Fruit fly (Drosophila melanogaster) whole organism, embryonic: ENCODE results near the gene Actbeta.

Source experiments
- Abd-B ChIP-seq: fragments of 200-800 bp; sonication (Bioruptor generic); optimal IDR thresholded peaks from 2 replicates; lab custom pipeline; 2018; ENCODE audit warnings: missing biosample characterization, mild to moderate bottlenecking, missing genetic modification characterization, moderate library complexity
- BtbVII ChIP-seq: fragments of 200-800 bp; sonication (Bioruptor generic); optimal IDR thresholded peaks from 3 replicates; lab custom pipeline; 2017; ENCODE audit warnings: missing biosample characterization, mild to moderate bottlenecking, missing genetic modification characterization
- CG10274 ChIP-seq: fragments of 200-800 bp; sonication (Bioruptor generic); optimal IDR thresholded peaks from 3 replicates; lab custom pipeline; 2017; ENCODE audit warnings: missing biosample characterization, mild to moderate bottlenecking, missing genetic modification characterization
- CG11085 ChIP-seq: fragments of 200-800 bp; sonication (Bioruptor generic); IDR thresholded peaks from 2 replicates; pipeline ENCODE4 v1.3.6; 2022; ENCODE audit warnings: missing biosample characterization, missing genetic modification characterization
- CG12219 ChIP-seq: fragments of 200-800 bp; sonication (Bioruptor generic); optimal IDR thresholded peaks from 3 replicates; lab custom pipeline; 2018; ENCODE audit warnings: missing biosample characterization, mild to moderate bottlenecking, missing genetic modification characterization
- CG12744 ChIP-seq: fragments of 200-800 bp; sonication (Bioruptor generic); optimal IDR thresholded peaks from 2 replicates; lab custom pipeline; 2016; ENCODE audit warnings: missing biosample characterization, missing genetic modification characterization
- CG12769 ChIP-seq: fragments of 200-800 bp; sonication (Bioruptor generic); optimal IDR thresholded peaks from 2 replicates; lab custom pipeline; 2019; ENCODE audit warnings: missing biosample characterization, mild to moderate bottlenecking, missing genetic modification characterization, moderate library complexity
- CG13123 ChIP-seq: fragments of 200-800 bp; sonication (Bioruptor generic); optimal IDR thresholded peaks from 2 replicates; lab custom pipeline; 2016; ENCODE audit warnings: missing biosample characterization, missing genetic modification characterization
- CG17186 ChIP-seq: fragments of 200-800 bp; sonication (Bioruptor generic); optimal IDR thresholded peaks from 3 replicates; lab custom pipeline; 2017; ENCODE audit warnings: missing biosample characterization, missing genetic modification reagents, missing genetic modification characterization
- CG17385 ChIP-seq: fragments of 200-800 bp; sonication (Bioruptor generic); optimal IDR thresholded peaks from 3 replicates; lab custom pipeline; 2018; ENCODE audit warnings: missing biosample characterization, mild to moderate bottlenecking, missing genetic modification characterization
- CG18476 ChIP-seq: fragments of 200-800 bp; sonication (Bioruptor generic); optimal IDR thresholded peaks from 2 replicates; lab custom pipeline; 2016; ENCODE audit warnings: missing biosample characterization, mild to moderate bottlenecking, missing genetic modification characterization
- CG31441 ChIP-seq: fragments of 200-800 bp; sonication (Bioruptor generic); IDR thresholded peaks from 2 replicates; pipeline ENCODE4 v1.3.6; 2022; ENCODE audit warnings: missing biosample characterization, missing genetic modification characterization
- CG32767 ChIP-seq: fragments of 200-800 bp; sonication (Bioruptor generic); IDR thresholded peaks from 2 replicates; pipeline ENCODE4 v1.3.6; 2022; ENCODE audit warnings: missing biosample characterization, missing genetic modification characterization
- CG4424 ChIP-seq: fragments of 200-800 bp; sonication (Bioruptor generic); optimal IDR thresholded peaks from 3 replicates; lab custom pipeline; 2016; ENCODE audit warnings: missing biosample characterization, missing genetic modification characterization
- CG9797 ChIP-seq: fragments of 200-800 bp; sonication (Bioruptor generic); optimal IDR thresholded peaks from 3 replicates; lab custom pipeline; 2018; ENCODE audit warnings: missing biosample characterization, mild to moderate bottlenecking, missing genetic modification characterization
- Camta ChIP-seq: fragments of 200-800 bp; sonication (Bioruptor generic); optimal IDR thresholded peaks from 2 replicates; lab custom pipeline; 2016; ENCODE audit warnings: missing biosample characterization, missing genetic modification characterization
- CoRest ChIP-seq: fragments of 200-800 bp; sonication (Bioruptor generic); optimal IDR thresholded peaks from 3 replicates; lab custom pipeline; 2018; ENCODE audit warnings: missing biosample characterization, mild to moderate bottlenecking, missing genetic modification characterization, moderate library complexity
- E2f1 ChIP-seq: fragments of 200-800 bp; sonication (Bioruptor generic); IDR thresholded peaks from 2 replicates; pipeline ENCODE4 v1.3.6; 2022; ENCODE audit warnings: missing biosample characterization, missing genetic modification characterization
- Eip74EF ChIP-seq, 2 experiments: fragments of 200-800 bp in 1 of 2; fragments of >200 bp in 1 of 2; sonication (Bioruptor generic) in 1 of 2; optimal IDR thresholded peaks; 2 replicates each; lab custom pipeline; 2017 to 2019; ENCODE audit warnings: missing biosample characterization in 2 of 2, missing genetic modification characterization in 2 of 2, mild to moderate bottlenecking in 1 of 2, moderate library complexity in 1 of 2
- Ets97D ChIP-seq: fragments of 200-800 bp; sonication (Bioruptor generic); optimal IDR thresholded peaks from 3 replicates; lab custom pipeline; 2016; ENCODE audit warnings: missing biosample characterization, missing genetic modification characterization
- Gug ChIP-seq: fragments of 200-800 bp; sonication (Bioruptor generic); IDR thresholded peaks from 4 replicates; pipeline ENCODE4 v1.3.6; 2022; ENCODE audit warnings: missing biosample characterization, missing genetic modification characterization
- Jarid2 ChIP-seq: fragments of 200-800 bp; sonication (Bioruptor generic); optimal IDR thresholded peaks from 3 replicates; lab custom pipeline; 2017; ENCODE audit warnings: mild to moderate bottlenecking, missing biosample characterization, missing genetic modification reagents, missing genetic modification characterization
- MTF-1 ChIP-seq: fragments of 200-800 bp; sonication (Bioruptor generic); optimal IDR thresholded peaks from 2 replicates; lab custom pipeline; 2018; ENCODE audit warnings: missing biosample characterization, mild to moderate bottlenecking, missing genetic modification characterization, borderline replicate concordance
- NK7.1 ChIP-seq: fragments of 200-800 bp; sonication (Bioruptor generic); optimal IDR thresholded peaks from 3 replicates; lab custom pipeline; 2016; ENCODE audit warnings: missing biosample characterization, missing genetic modification characterization
- Oaz ChIP-seq: fragments of 200-800 bp; sonication (Bioruptor generic); IDR thresholded peaks from 2 replicates; pipeline ENCODE4 v1.3.6; 2022; ENCODE audit warnings: missing biosample characterization, missing genetic modification characterization
- TFAM ChIP-seq: fragments of 200-800 bp; sonication (Bioruptor generic); optimal IDR thresholded peaks from 2 replicates; lab custom pipeline; 2017; ENCODE audit warnings: missing biosample characterization, missing genetic modification characterization, inconsistent platforms
- Tbp ChIP-seq: fragments of >200 bp; optimal IDR thresholded peaks from 2 replicates; lab custom pipeline; 2018; ENCODE audit warnings: missing biosample characterization, missing genetic modification characterization
- Xrp1 ChIP-seq: fragments of 200-800 bp; sonication (Bioruptor generic); IDR thresholded peaks from 2 replicates; pipeline ENCODE4 v1.3.6; 2022; ENCODE audit warnings: missing biosample characterization, missing genetic modification characterization
- bcd ChIP-seq: fragments of 200-800 bp; sonication (Bioruptor generic); optimal IDR thresholded peaks from 2 replicates; lab custom pipeline; 2017; ENCODE audit warnings: missing biosample characterization, mild to moderate bottlenecking, missing genetic modification characterization
- cwo ChIP-seq: fragments of 200-800 bp; sonication (Bioruptor generic); optimal IDR thresholded peaks from 3 replicates; lab custom pipeline; 2017; ENCODE audit warnings: missing biosample characterization, missing genetic modification characterization, mild to moderate bottlenecking, moderate library complexity, missing genetic modification reagents
- esg ChIP-seq: fragments of 200-800 bp; sonication (Bioruptor generic); conservative IDR thresholded peaks from 2 replicates; pipeline ENCODE4 v1.3.6; 2022; ENCODE audit warnings: missing biosample characterization, missing genetic modification characterization
- gcm2 ChIP-seq: fragments of 200-800 bp; sonication (Bioruptor generic); optimal IDR thresholded peaks from 2 replicates; lab custom pipeline; 2016; ENCODE audit warnings: missing biosample characterization, missing genetic modification characterization
- gfzf ChIP-seq: fragments of 200-800 bp; sonication (Bioruptor generic); optimal IDR thresholded peaks from 2 replicates; lab custom pipeline; 2016; ENCODE audit warnings: missing biosample characterization, mild to moderate bottlenecking, missing genetic modification characterization, moderate library complexity
- grau ChIP-seq: fragments of 200-800 bp; optimal IDR thresholded peaks from 3 replicates; lab custom pipeline; 2019; ENCODE audit warnings: missing biosample characterization, mild to moderate bottlenecking, missing genetic modification characterization, moderate library complexity
- gsb ChIP-seq: fragments of 200-800 bp; sonication (Bioruptor generic); IDR thresholded peaks from 2 replicates; pipeline ENCODE4 v1.3.6; 2022; ENCODE audit warnings: missing biosample characterization, missing genetic modification characterization
- inv ChIP-seq: fragments of 200-800 bp; sonication (Bioruptor generic); IDR thresholded peaks from 2 replicates; pipeline ENCODE4 v1.3.6; 2022; ENCODE audit warnings: missing biosample characterization, missing genetic modification characterization; ENCODE audit not compliant: partially characterized antibody
- kah ChIP-seq: fragments of 200-800 bp; sonication (Bioruptor generic); optimal IDR thresholded peaks from 2 replicates; lab custom pipeline; 2018; ENCODE audit warnings: missing biosample characterization, mild to moderate bottlenecking, missing genetic modification characterization
- lbe ChIP-seq: fragments of 200-800 bp; sonication (Bioruptor generic); optimal IDR thresholded peaks from 2 replicates; lab custom pipeline; 2016; ENCODE audit warnings: missing biosample characterization, mild to moderate bottlenecking, missing genetic modification characterization
- lmd ChIP-seq: fragments of 200-800 bp; sonication (Bioruptor generic); IDR thresholded peaks from 2 replicates; pipeline ENCODE4 v1.3.6; 2022; ENCODE audit warnings: missing biosample characterization, missing genetic modification characterization
- mirr ChIP-seq: fragments of 200-800 bp; sonication (Bioruptor generic); optimal IDR thresholded peaks from 3 replicates; lab custom pipeline; 2018; ENCODE audit warnings: missing biosample characterization, mild to moderate bottlenecking, missing genetic modification characterization
- odd ChIP-seq: fragments of 200-800 bp; sonication (Bioruptor generic); optimal IDR thresholded peaks from 2 replicates; lab custom pipeline; 2017; ENCODE audit warnings: missing biosample characterization, mild to moderate bottlenecking, missing genetic modification characterization
- pnt ChIP-seq: fragments of 200-800 bp; sonication (Bioruptor generic); optimal IDR thresholded peaks from 3 replicates; lab custom pipeline; 2016; ENCODE audit warnings: missing biosample characterization, missing genetic modification characterization
- ranshi ChIP-seq: fragments of 200-800 bp; sonication (Bioruptor generic); IDR thresholded peaks from 2 replicates; pipeline ENCODE4 v1.3.6; 2022; ENCODE audit warnings: missing biosample characterization, missing genetic modification characterization
- slbo ChIP-seq: fragments of 200-800 bp; sonication (Bioruptor generic); IDR thresholded peaks from 2 replicates; pipeline ENCODE4 v1.3.6; 2022; ENCODE audit warnings: missing biosample characterization, missing genetic modification characterization
- so ChIP-seq: fragments of 200-800 bp; sonication (Bioruptor generic); IDR thresholded peaks from 3 replicates; pipeline ENCODE4 v1.3.6; 2022; ENCODE audit warnings: missing biosample characterization, missing genetic modification characterization
- tgo ChIP-seq: fragments of 200-800 bp; sonication (Bioruptor generic); IDR thresholded peaks from 3 replicates; pipeline ENCODE4 v1.3.6; 2022; ENCODE audit warnings: missing biosample characterization, missing genetic modification characterization
- tna ChIP-seq: fragments of 200-800 bp; sonication (Bioruptor generic); IDR thresholded peaks from 2 replicates; pipeline ENCODE4 v1.3.6; 2022; ENCODE audit warnings: missing biosample characterization, missing genetic modification characterization; ENCODE audit not compliant: partially characterized antibody
- vnd ChIP-seq: fragments of 200-800 bp; sonication (Bioruptor generic); IDR thresholded peaks from 3 replicates; pipeline ENCODE4 v1.3.6; 2022; ENCODE audit warnings: missing biosample characterization, missing genetic modification characterization; ENCODE audit not compliant: partially characterized antibody

The Actbeta gene

DNA sequence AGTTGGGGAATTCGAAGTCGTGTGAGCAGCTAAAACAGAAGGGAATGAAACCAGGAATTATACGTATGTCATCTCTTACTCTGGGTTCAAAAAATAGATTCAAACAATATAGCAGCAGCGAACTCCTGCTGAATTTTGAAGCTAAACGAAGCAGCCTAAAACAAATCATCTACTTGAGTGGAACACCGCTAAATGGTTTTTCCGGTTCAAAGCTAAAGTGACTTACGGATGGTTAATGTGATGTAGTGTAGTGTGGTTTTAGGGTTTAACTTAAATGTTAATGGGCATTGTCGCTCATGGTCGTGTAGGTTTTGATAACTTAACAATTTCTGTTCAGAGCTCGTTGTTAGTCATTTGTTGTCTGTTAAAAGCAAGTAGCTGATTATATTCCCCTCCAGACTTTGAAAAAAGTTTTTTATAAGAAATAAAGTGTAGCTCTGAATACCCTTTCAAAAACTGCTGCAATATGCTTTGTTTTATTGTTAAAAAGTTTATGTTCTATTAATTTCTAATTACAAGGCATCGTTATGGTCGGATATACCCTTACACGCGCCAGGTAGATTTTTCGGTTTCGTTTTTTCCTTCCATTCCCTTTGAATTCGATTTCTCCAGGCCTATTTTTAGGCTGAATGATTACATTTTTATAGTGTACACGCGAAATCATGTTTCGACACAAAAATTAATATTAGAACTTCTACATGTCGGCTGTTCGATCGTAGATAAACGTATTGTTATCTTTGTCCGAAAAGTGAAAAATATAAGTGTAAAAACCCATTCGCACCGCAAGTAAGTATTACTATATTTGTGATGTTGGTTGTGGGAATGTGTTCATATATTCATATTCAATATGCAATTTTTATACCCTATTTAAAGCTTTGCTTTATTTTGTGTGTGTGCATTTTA, 28.5 kb upstream of the Actbeta start (continued):
- TF ChIP-seq Ets97D (GFP tag; lab: Kevin White, UChicago) (peak; percentile 98), vnd (GFP tag; lab: Robert Waterston, UW) (no peak), odd (GFP tag; lab: Kevin White, UChicago) (peak; percentile 83), cwo (GFP tag; lab: Kevin White, UChicago) (no peak), CG11085 (peak; percentile 79; the same call in 1 of the 2 replicates), tna (GFP tag; lab: Robert Waterston, UW) (no peak), TFAM (GFP tag; lab: Kevin White, UChicago) (peak; percentile 86), ranshi (GFP tag; lab: Robert Waterston, UW) (no peak; the same call in 1 of the 2 replicates), Jarid2 (no peak), gfzf (GFP tag; lab: Kevin White, UChicago) (peak; percentile 36), lbe (peak; percentile 82), Eip74EF (GFP tag; optimal IDR thresholded peaks at IDR 0.05; lab: Kevin White, UChicago) (peak in 1 of 2 experiments; percentile 90), NK7.1 (GFP tag; lab: Kevin White, UChicago) (peak; percentile 89), gcm2 (GFP tag; lab: Kevin White, UChicago) (peak; percentile 83), CG32767 (GFP tag; lab: Robert Waterston, UW) (no peak; the same call in 1 of the 2 replicates), E2f1 (no peak; the same call in 1 of the 2 replicates), CG13123 (peak; percentile 76), kah (peak; percentile 47), CG31441 (GFP tag; lab: Robert Waterston, UW) (no peak; the same call in 1 of the 2 replicates), CoRest (peak; percentile 93), Abd-B (GFP tag; lab: Kevin White, UChicago) (no peak), CG9797 (GFP tag; lab: Kevin White, UChicago) (no peak), CG12219 (GFP tag; lab: Kevin White, UChicago) (peak; percentile 89), Gug (GFP tag; lab: Robert Waterston, UW) (no peak; the same call in 3 of the 4 replicates), Oaz (GFP tag; lab: Robert Waterston, UW) (no peak), so (no peak), CG17186 (GFP tag; lab: Kevin White, UChicago) (peak; percentile 47), tgo (GFP tag; lab: Robert Waterston, UW) (no peak; the same call in 2 of the 3 replicates), CG4424 (peak; percentile 93), Camta (peak; percentile 95), slbo (no peak; the same call in 1 of the 2 replicates), CG12769 (peak; percentile 86), CG17385 (GFP tag; lab: Kevin White, UChicago) (peak; percentile 86), CG12744 (peak; percentile 90), Tbp (GFP tag; lab: Kevin White, UChicago) (no peak), Xrp1 (peak; percentile 97), pnt (GFP tag; lab: Kevin White, UChicago) (peak; percentile 94), BtbVII (GFP tag; lab: Kevin White, UChicago) (peak; percentile 81), esg (GFP tag; lab: Robert Waterston, UW) (no peak; the same call in 1 of the 2 replicates), mirr (GFP tag; lab: Kevin White, UChicago) (no peak), grau (peak; percentile 91), CG18476 (GFP tag; lab: Kevin White, UChicago) (peak; percentile 88), MTF-1 (GFP tag; lab: Kevin White, UChicago) (no peak), CG10274 (GFP tag; lab: Kevin White, UChicago) (peak; percentile 75), gsb (GFP tag; lab: Robert Waterston, UW) (no peak), lmd (GFP tag; lab: Robert Waterston, UW) (no peak), inv (GFP tag; lab: Robert Waterston, UW) (no peak), bcd (GFP tag; lab: Kevin White, UChicago) (peak; percentile 73)
